Worm (Caenorhabditis elegans): ENCODE results near the gene R02D5.1.

DNA sequence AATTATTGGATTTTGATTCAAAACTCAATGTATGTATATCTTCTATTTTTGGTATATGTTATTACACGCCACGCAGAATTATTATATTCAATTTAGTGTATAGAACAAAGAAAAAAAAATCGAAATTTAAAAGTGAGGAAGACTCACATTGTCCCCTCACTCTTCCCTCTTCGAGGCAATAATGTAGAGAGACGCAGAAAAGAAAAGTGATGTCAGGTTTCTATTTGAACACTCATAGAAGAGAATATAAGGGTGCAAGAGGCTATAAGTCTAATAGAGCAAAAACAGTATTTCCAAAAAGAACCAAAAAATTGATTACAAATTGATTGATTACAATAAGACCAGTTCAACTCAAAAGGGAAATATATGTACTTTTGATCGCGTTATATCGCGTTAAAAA lies 40.5 kb downstream of the R02D5.1 start:
- no peak for TF ChIP-seq ceh-82 (tag; optimal IDR thresholded peaks at IDR 0.05)
- no peak for TF ChIP-seq lin-39 (tag; optimal IDR thresholded peaks at IDR 0.05)
